Fruit fly (Drosophila melanogaster) whole organism, pupa: ENCODE data around the gene CG14352.

Source experiments
- fd96Ca ChIP-seq: fragments of 200-800 bp; sonication (Bioruptor generic); IDR thresholded peaks from 3 replicates; pipeline ENCODE4 v1.3.6; 2022; ENCODE audit warnings: missing biosample characterization, missing genetic modification characterization
- gl ChIP-seq: fragments of 200-800 bp; sonication (Bioruptor generic); optimal IDR thresholded peaks from 2 replicates; lab custom pipeline; 2018; ENCODE audit warnings: missing biosample characterization, mild to moderate bottlenecking, missing genetic modification characterization

dm6 chr2L:1653800-1654199, 42.6 kb downstream of the CG14352 start:
- TF ChIP-seq fd96Ca (GFP tag; lab: Robert Waterston, UW) = no peak
- TF ChIP-seq gl (tag; lab: Kevin White, UChicago) = no peak
